Fruit fly (Drosophila melanogaster) whole organism, prepupa: ENCODE measurements around the gene CG33333.

Experiments
- Blimp-1 ChIP-seq: fragments of 200-800 bp; sonication (Bioruptor generic); optimal IDR thresholded peaks from 3 replicates; lab custom pipeline; 2017; ENCODE audit warnings: missing biosample characterization, missing genetic modification characterization, mild to moderate bottlenecking, moderate library complexity, missing genetic modification reagents
- CG10669 ChIP-seq: fragments of 200-800 bp; sonication (Bioruptor generic); optimal IDR thresholded peaks from 3 replicates; lab custom pipeline; 2018; ENCODE audit warnings: missing biosample characterization, mild to moderate bottlenecking, missing genetic modification characterization, moderate library complexity
- CG11294 ChIP-seq: fragments of 200-800 bp; sonication (Bioruptor generic); IDR thresholded peaks from 2 replicates; pipeline ENCODE4 v1.3.6; 2022; ENCODE audit warnings: missing biosample characterization, missing genetic modification characterization
- CG11762 ChIP-seq: fragments of 200-800 bp; sonication (Bioruptor generic); optimal IDR thresholded peaks from 3 replicates; lab custom pipeline; 2016; ENCODE audit warnings: missing biosample characterization, missing genetic modification characterization; ENCODE audit not compliant: insufficient read depth
- CG16779 ChIP-seq: fragments of 200-800 bp; sonication (Bioruptor generic); optimal IDR thresholded peaks from 3 replicates; lab custom pipeline; 2017; ENCODE audit warnings: missing biosample characterization, mild to moderate bottlenecking, missing genetic modification characterization
- CG3032 ChIP-seq: fragments of 200-800 bp; optimal IDR thresholded peaks from 2 replicates; lab custom pipeline; 2019; ENCODE audit warnings: missing biosample characterization, mild to moderate bottlenecking, missing genetic modification characterization, moderate library complexity
- CG31627 ChIP-seq: fragments of 200-800 bp; sonication (Bioruptor generic); optimal IDR thresholded peaks from 3 replicates; lab custom pipeline; 2016; ENCODE audit warnings: missing biosample characterization, missing genetic modification characterization
- CG34406 ChIP-seq: fragments of 200-800 bp; sonication (Bioruptor generic); optimal IDR thresholded peaks from 3 replicates; lab custom pipeline; 2016; ENCODE audit warnings: missing biosample characterization, missing genetic modification characterization
- CG3919 ChIP-seq: fragments of 200-800 bp; sonication (Bioruptor generic); optimal IDR thresholded peaks from 3 replicates; lab custom pipeline; 2016; ENCODE audit warnings: missing biosample characterization, missing genetic modification characterization
- CG6163 ChIP-seq: fragments of 200-800 bp; sonication (Bioruptor generic); IDR thresholded peaks from 3 replicates; pipeline ENCODE4 v1.3.6; 2022; ENCODE audit warnings: missing biosample characterization, missing genetic modification characterization
- CG6276 ChIP-seq: fragments of 200-800 bp; sonication (Bioruptor generic); optimal IDR thresholded peaks from 2 replicates; lab custom pipeline; 2017; ENCODE audit warnings: missing biosample characterization, mild to moderate bottlenecking, missing genetic modification characterization
- CG6808 ChIP-seq: fragments of 200-800 bp; sonication (Bioruptor generic); optimal IDR thresholded peaks from 3 replicates; lab custom pipeline; 2017; ENCODE audit warnings: missing biosample characterization, missing genetic modification characterization, mild to moderate bottlenecking, moderate library complexity, missing genetic modification reagents
- CG6854 ChIP-seq: fragments of 200-800 bp; sonication (Bioruptor generic); optimal IDR thresholded peaks from 2 replicates; lab custom pipeline; 2017; ENCODE audit warnings: missing biosample characterization, mild to moderate bottlenecking, missing genetic modification characterization
- CG8119 ChIP-seq: fragments of 200-800 bp; sonication (Bioruptor generic); IDR thresholded peaks from 3 replicates; pipeline ENCODE4 v1.3.6; 2022; ENCODE audit warnings: missing biosample characterization, missing genetic modification characterization
- CG8319 ChIP-seq: fragments of 200-800 bp; sonication (Bioruptor generic); optimal IDR thresholded peaks from 3 replicates; lab custom pipeline; 2016; ENCODE audit warnings: missing biosample characterization, missing genetic modification characterization
- CG8632 ChIP-seq: fragments of 200-800 bp; sonication (Bioruptor generic); optimal IDR thresholded peaks from 3 replicates; lab custom pipeline; 2016; ENCODE audit warnings: missing biosample characterization, missing genetic modification characterization
- CG9139 ChIP-seq: fragments of 200-800 bp; sonication (Bioruptor generic); optimal IDR thresholded peaks from 3 replicates; lab custom pipeline; 2017; ENCODE audit warnings: missing biosample characterization, mild to moderate bottlenecking, missing genetic modification characterization
- Eip75B ChIP-seq: fragments of 200-800 bp; sonication (Bioruptor generic); optimal IDR thresholded peaks from 3 replicates; lab custom pipeline; 2016; ENCODE audit warnings: missing biosample characterization, missing genetic modification characterization
- Eip93F ChIP-seq: fragments of 200-800 bp; sonication (Bioruptor generic); optimal IDR thresholded peaks from 2 replicates; lab custom pipeline; 2016; ENCODE audit warnings: missing biosample characterization, mild to moderate bottlenecking, missing genetic modification characterization
- Ets96B ChIP-seq: fragments of 200-800 bp; optimal IDR thresholded peaks from 2 replicates; lab custom pipeline; 2019; ENCODE audit warnings: missing biosample characterization, mild to moderate bottlenecking, missing genetic modification characterization, moderate library complexity
- Hr39 ChIP-seq: fragments of 200-800 bp; sonication (Bioruptor generic); optimal IDR thresholded peaks from 2 replicates; lab custom pipeline; 2016; ENCODE audit warnings: missing biosample characterization, missing genetic modification characterization
- Lpt ChIP-seq: fragments of 200-800 bp; sonication (Bioruptor generic); optimal IDR thresholded peaks from 3 replicates; lab custom pipeline; 2016; ENCODE audit warnings: missing biosample characterization, missing genetic modification characterization
- Sox102F ChIP-seq: fragments of 200-800 bp; sonication (Bioruptor generic); optimal IDR thresholded peaks from 2 replicates; lab custom pipeline; 2016; ENCODE audit warnings: missing biosample characterization, mild to moderate bottlenecking, missing genetic modification characterization
- acj6 ChIP-seq: fragments of 200-800 bp; sonication (Bioruptor generic); optimal IDR thresholded peaks from 3 replicates; lab custom pipeline; 2016; ENCODE audit warnings: missing biosample characterization, missing genetic modification characterization
- dac ChIP-seq: fragments of 200-800 bp; sonication (Bioruptor generic); optimal IDR thresholded peaks from 2 replicates; lab custom pipeline; 2017; ENCODE audit warnings: missing biosample characterization, mild to moderate bottlenecking, missing genetic modification characterization
- dsx ChIP-seq: fragments of 200-800 bp; optimal IDR thresholded peaks from 3 replicates; lab custom pipeline; 2019; ENCODE audit warnings: missing biosample characterization, mild to moderate bottlenecking, missing genetic modification characterization, moderate library complexity; ENCODE audit not compliant: poor library complexity, severe bottlenecking
- eg ChIP-seq: fragments of 200-800 bp; sonication (Bioruptor generic); IDR thresholded peaks from 3 replicates; pipeline ENCODE4 v1.3.6; 2022; ENCODE audit warnings: missing biosample characterization, missing genetic modification characterization
- esn ChIP-seq: fragments of 200-800 bp; sonication (Bioruptor generic); optimal IDR thresholded peaks from 2 replicates; lab custom pipeline; 2016; ENCODE audit warnings: missing biosample characterization, mild to moderate bottlenecking, missing genetic modification characterization, moderate library complexity
- fd59A ChIP-seq: fragments of 200-800 bp; sonication (Bioruptor generic); optimal IDR thresholded peaks from 2 replicates; lab custom pipeline; 2017; ENCODE audit warnings: missing biosample characterization, mild to moderate bottlenecking, missing genetic modification characterization, missing genetic modification reagents
- fd85E ChIP-seq: fragments of 200-800 bp; sonication (Bioruptor generic); optimal IDR thresholded peaks from 3 replicates; lab custom pipeline; 2016; ENCODE audit warnings: missing biosample characterization, missing genetic modification characterization
- fkh ChIP-seq: fragments of 200-800 bp; sonication (Bioruptor generic); optimal IDR thresholded peaks from 3 replicates; lab custom pipeline; 2017; ENCODE audit warnings: missing biosample characterization, mild to moderate bottlenecking, missing genetic modification characterization, moderate library complexity
- lz ChIP-seq: fragments of 200-800 bp; sonication (Bioruptor generic); optimal IDR thresholded peaks from 3 replicates; lab custom pipeline; 2016; ENCODE audit warnings: missing biosample characterization, missing genetic modification characterization
- spab ChIP-seq: fragments of 200-800 bp; sonication (Bioruptor generic); optimal IDR thresholded peaks from 2 replicates; lab custom pipeline; 2017; ENCODE audit warnings: missing biosample characterization, mild to moderate bottlenecking, missing genetic modification characterization, missing genetic modification reagents
- ss ChIP-seq, 2 experiments: fragments of 200-800 bp; sonication (Bioruptor generic); optimal IDR thresholded peaks; 2 replicates in 1 of 2; 3 replicates in 1 of 2; lab custom pipeline; 2017 to 2018; ENCODE audit warnings: mild to moderate bottlenecking in 2 of 2, missing biosample characterization in 2 of 2, missing genetic modification characterization in 2 of 2, moderate library complexity in 1 of 2
- svp ChIP-seq: fragments of 200-800 bp; sonication (Bioruptor generic); peaks from one replicate; lab custom pipeline; 2016; ENCODE audit warnings: missing biosample characterization, missing genetic modification characterization
- topi ChIP-seq: fragments of 200-800 bp; sonication (Bioruptor generic); optimal IDR thresholded peaks from 3 replicates; lab custom pipeline; 2016; ENCODE audit warnings: missing biosample characterization, missing genetic modification characterization
- vri ChIP-seq: fragments of 200-800 bp; sonication (Bioruptor generic); optimal IDR thresholded peaks from 3 replicates; lab custom pipeline; 2016; ENCODE audit warnings: missing biosample characterization, mild to moderate bottlenecking, missing genetic modification characterization

The CG33333 gene

DNA sequence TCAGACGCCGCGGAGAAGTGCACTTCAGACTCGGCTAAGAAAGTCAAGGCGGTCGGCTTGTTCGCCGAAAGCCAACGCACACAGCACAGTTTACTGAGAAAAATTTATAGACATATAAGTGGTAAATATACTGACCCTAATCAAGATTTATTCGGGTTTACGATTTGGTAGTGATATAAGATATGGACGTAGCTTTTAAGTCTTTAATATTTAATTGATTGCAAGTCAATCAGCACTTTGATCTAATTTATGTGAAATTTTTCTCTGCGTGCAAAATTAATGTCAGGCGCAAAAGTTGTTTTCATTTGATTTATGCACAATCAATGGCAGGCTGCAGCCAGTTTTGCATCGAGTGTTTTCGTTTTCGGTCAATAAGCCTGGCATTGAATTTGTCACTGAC, 13.2 kb downstream of the CG33333 start (continued):
- TF ChIP-seq vri (GFP tag; lab: Kevin White, UChicago) (no peak), CG11762 (GFP tag; lab: Kevin White, UChicago) (no peak), dac (peak; percentile 35), Lpt (GFP tag; lab: Kevin White, UChicago) (peak; percentile 17), acj6 (no peak), CG9139 (GFP tag; lab: Kevin White, UChicago) (no peak), Eip75B (GFP tag; lab: Kevin White, UChicago) (no peak), Eip93F (GFP tag; lab: Kevin White, UChicago) (no peak), CG16779 (tag; lab: Kevin White, UChicago) (no peak), Sox102F (GFP tag; lab: Kevin White, UChicago) (no peak), spab (GFP tag; lab: Kevin White, UChicago) (no peak), topi (no peak), CG31627 (GFP tag; lab: Kevin White, UChicago) (no peak), Blimp-1 (GFP tag; lab: Kevin White, UChicago) (no peak), CG34406 (no peak), fd85E (GFP tag; lab: Kevin White, UChicago) (no peak), CG8119 (peak; percentile 55; the same call in 2 of the 3 replicates)

DNA sequence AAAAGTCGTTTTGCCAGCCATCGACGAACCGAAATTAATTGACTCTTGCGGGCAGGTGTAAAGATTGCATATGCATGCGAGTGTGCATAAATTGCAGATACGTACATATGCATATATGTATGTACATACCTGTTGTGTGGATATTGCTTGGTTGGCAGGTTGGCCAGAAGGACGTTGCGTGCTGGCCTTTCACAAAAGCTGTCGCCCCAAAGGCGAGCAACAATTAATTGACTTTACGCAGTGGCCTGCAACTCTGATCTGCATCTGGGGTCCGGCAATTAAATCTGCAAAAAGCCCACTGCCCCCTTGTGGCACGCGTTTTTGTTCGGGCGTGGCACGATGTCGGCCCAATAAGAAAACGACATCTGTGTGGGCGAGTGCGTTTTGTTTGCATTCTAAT, 15.8 kb downstream of the CG33333 start:
- TF ChIP-seq fkh (GFP tag; lab: Kevin White, UChicago) (no peak), ss (GFP tag; optimal IDR thresholded peaks at IDR 0.05; lab: Kevin White, UChicago) (peak in 1 of 2 experiments; percentile 93)

DNA sequence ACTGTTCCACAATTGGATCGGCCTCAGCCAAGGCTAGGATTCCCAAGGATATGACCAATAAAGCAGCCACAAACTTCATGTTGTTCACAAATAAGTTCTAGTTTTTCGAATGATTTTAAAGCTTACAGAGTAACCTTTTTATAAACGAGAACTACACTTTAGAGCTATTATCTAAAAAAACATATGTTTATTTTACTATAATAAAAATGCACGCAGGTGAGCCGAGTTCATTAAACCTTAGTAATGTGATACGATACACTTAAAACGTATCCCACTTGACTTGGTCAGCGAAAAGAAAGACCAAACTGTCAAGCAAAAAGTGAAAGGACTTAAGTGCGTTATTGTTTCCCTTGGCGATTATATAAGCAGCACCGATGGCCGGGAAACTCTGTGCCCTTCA, 17.1 kb downstream of the CG33333 start, which contains the start of gene CG44090:
Gene CG44090 (minus strand): TSS at position 101 of the 400 bp plus-strand sequence.
- TF ChIP-seq CG8319 (no peak), CG6854 (GFP tag; lab: Kevin White, UChicago) (no peak), CG3032 (tag; lab: Kevin White, UChicago) (no peak), CG6163 (no peak), lz (GFP tag; lab: Kevin White, UChicago) (no peak), CG6808 (GFP tag; lab: Kevin White, UChicago) (no peak), esn (no peak), dac (no peak), CG11294 (GFP tag; lab: Robert Waterston, UW) (no peak), fd59A (GFP tag; lab: Kevin White, UChicago) (no peak), dsx (GFP tag; lab: Kevin White, UChicago) (no peak), CG3919 (no peak)

DNA sequence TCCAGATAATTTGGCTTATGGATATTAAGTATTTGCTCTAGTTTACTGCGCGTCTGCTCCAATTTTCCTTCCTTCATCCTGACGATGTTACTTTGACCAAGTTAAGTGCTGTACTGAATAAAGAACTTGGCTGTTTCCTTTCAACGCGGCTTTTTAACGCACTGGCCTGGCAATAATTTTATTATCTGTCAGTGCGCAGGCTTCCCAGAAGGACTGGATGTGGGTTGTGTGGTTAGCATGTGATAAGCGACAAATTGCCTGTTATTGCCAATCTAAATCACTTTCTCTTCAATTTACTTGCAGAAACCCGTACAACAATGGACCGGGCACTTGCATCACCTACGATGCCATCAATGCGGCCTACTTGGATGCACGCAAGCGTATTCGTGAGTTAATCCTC, 23.4 kb downstream of the CG33333 start, which contains the start of gene CG14331:
Gene CG14331 (minus strand): TSS at position 101 of the 400 bp plus-strand sequence.
- no peak for TF ChIP-seq esn
- no peak for TF ChIP-seq svp (GFP tag; lab: Kevin White, UChicago)
- no peak for TF ChIP-seq CG6808 (GFP tag; lab: Kevin White, UChicago)
- no peak for TF ChIP-seq eg (GFP tag; lab: Robert Waterston, UW)
- TF ChIP-seq CG6854 (GFP tag; lab: Kevin White, UChicago), result no peak
- TF ChIP-seq Hr39, result no peak
- TF ChIP-seq CG8632 (GFP tag; lab: Kevin White, UChicago), result no peak
- no peak for TF ChIP-seq Ets96B (tag; lab: Kevin White, UChicago)
- no peak for TF ChIP-seq CG10669 (GFP tag; lab: Kevin White, UChicago)
- TF ChIP-seq CG6276 (GFP tag; lab: Kevin White, UChicago), result no peak
